Worm (Caenorhabditis elegans) whole organism, dauer: ENCODE results near the gene fbxb-87.

Experiments used
- unc-62 ChIP-seq: sonication (generic microtip); optimal IDR thresholded peaks from 2 replicates; lab custom pipeline; 2017; ENCODE audit warnings: missing biosample characterization, missing genetic modification reagents, missing genetic modification characterization

The fbxb-87 gene

ce11 chrIII:10894220-10894619 lies at the start of gene fbxb-87:
TSS of gene fbxb-87 (plus strand) at chrIII:10894520.
- TF ChIP-seq unc-62: no peak

- TF ChIP-seq unc-62: no peak
Measured at ce11 chrIII:10844873-10845272, 49.4 kb upstream of the fbxb-87 start, which contains the start of gene pde-12. TSS of gene pde-12 (minus strand) at chrIII:10845020.

ce11 chrIII:10848858-10849257 lies 45.5 kb upstream of the fbxb-87 start, which contains the start of the genes fbxb-85 and hex-3:
TSS of gene fbxb-85 (minus strand) at chrIII:10848963.
TSS of gene hex-3 (plus strand) at chrIII:10849222.
- no peak for TF ChIP-seq unc-62

ce11 chrIII:10855398-10855880 lies 38.9 kb upstream of the fbxb-87 start, which contains the start of gene Y39A1C.1:
TSS of gene Y39A1C.1 (plus strand) at chrIII:10855448.
- TF ChIP-seq unc-62: no peak

ce11 chrIII:10856830-10857229 lies 37.5 kb upstream of the fbxb-87 start:
- no peak for TF ChIP-seq unc-62

- TF ChIP-seq unc-62: no peak
Measured at ce11 chrIII:10857984-10858383, 36.3 kb upstream of the fbxb-87 start, which contains the start of gene oxi-1. TSS of gene oxi-1 (plus strand) at chrIII:10858284.

ce11 chrIII:10861375-10861774 lies 32.9 kb upstream of the fbxb-87 start:
- no peak for TF ChIP-seq unc-62

- TF ChIP-seq unc-62: no peak
Measured at ce11 chrIII:10867086-10867485, 27.2 kb upstream of the fbxb-87 start.

- no peak for TF ChIP-seq unc-62
Measured at ce11 chrIII:10868653-10869392, 25.5 kb upstream of the fbxb-87 start, which contains the start of the genes cey-4 and vps-50. TSS of gene cey-4 (minus strand) at chrIII:10868703. TSS of gene vps-50 (plus strand) at chrIII:10869193.

- TF ChIP-seq unc-62: no peak
Measured at ce11 chrIII:10869595-10869994, 24.7 kb upstream of the fbxb-87 start.

ce11 chrIII:10870161-10870560 lies 24.2 kb upstream of the fbxb-87 start:
- no peak for TF ChIP-seq unc-62

ce11 chrIII:10870814-10871213 lies 23.5 kb upstream of the fbxb-87 start:
- no peak for TF ChIP-seq unc-62

- no peak for TF ChIP-seq unc-62
Measured at ce11 chrIII:10875132-10875531, 19.2 kb upstream of the fbxb-87 start, which contains the start of gene C44B9.2. TSS of gene C44B9.2 (plus strand) at chrIII:10875432.

ce11 chrIII:10877542-10877941 lies 16.8 kb upstream of the fbxb-87 start:
- TF ChIP-seq unc-62: no peak

- no peak for TF ChIP-seq unc-62
Measured at ce11 chrIII:10880083-10880482, 14.2 kb upstream of the fbxb-87 start, which contains the start of gene C44B9.3. TSS of gene C44B9.3 (minus strand) at chrIII:10880183.

ce11 chrIII:10881462-10881861 lies 12.9 kb upstream of the fbxb-87 start, which contains the start of gene athp-1:
TSS of gene athp-1 (plus strand) at chrIII:10881766.
- TF ChIP-seq unc-62: no peak

- TF ChIP-seq unc-62: no peak
Measured at ce11 chrIII:10881996-10882395, 12.3 kb upstream of the fbxb-87 start.

- no peak for TF ChIP-seq unc-62
Measured at ce11 chrIII:10888824-10889223, 5.5 kb upstream of the fbxb-87 start.
